Worm (Caenorhabditis elegans) whole organism, young adult: ENCODE results near the gene F14F9.6.

Experiments used
- B0019.2 ChIP-seq: fragments of 200-800 bp; sonication (Bioruptor generic); conservative IDR thresholded peaks from 2 replicates; pipeline ENCODE4 v1.3.6; 2022; ENCODE audit warnings: missing genetic modification reagents, missing genetic modification characterization, missing compliant biosample characterization
- C17E4.6 ChIP-seq: fragments of 200-800 bp; sonication (Bioruptor generic); IDR thresholded peaks from 2 replicates; pipeline ENCODE4 v1.3.6; 2022; ENCODE audit warnings: missing genetic modification reagents, missing genetic modification characterization, missing compliant biosample characterization
- D2030.7 ChIP-seq: fragments of 200-800 bp; sonication (Bioruptor generic); IDR thresholded peaks from 2 replicates; pipeline ENCODE4 v1.3.6; 2022; ENCODE audit warnings: missing genetic modification reagents, missing genetic modification characterization, missing compliant biosample characterization
- F10E7.11 ChIP-seq: sonication (generic microtip); optimal IDR thresholded peaks from 2 replicates; lab custom pipeline; 2017; ENCODE audit warnings: mild to moderate bottlenecking, missing genetic modification characterization, moderate library complexity, missing compliant biosample characterization
- F23B12.7 ChIP-seq: sonication (generic microtip); optimal IDR thresholded peaks from 2 replicates; lab custom pipeline; 2017; ENCODE audit warnings: missing genetic modification characterization, mild to moderate bottlenecking, missing compliant biosample characterization, antibody characterized with exemption, moderate library complexity; ENCODE audit not compliant: insufficient read depth
- F49E8.2 ChIP-seq: sonication (generic microtip); optimal IDR thresholded peaks from 3 replicates; lab custom pipeline; 2017; ENCODE audit warnings: missing genetic modification characterization, mild to moderate bottlenecking, missing compliant biosample characterization, antibody characterized with exemption, moderate library complexity; ENCODE audit not compliant: insufficient read depth
- F57C9.4 ChIP-seq: sonication (generic microtip); optimal IDR thresholded peaks from 2 replicates; lab custom pipeline; 2017; ENCODE audit warnings: mild to moderate bottlenecking, missing genetic modification characterization, missing compliant biosample characterization
- K12H6.12 ChIP-seq: fragments of 200-800 bp; sonication (Bioruptor generic); optimal IDR thresholded peaks from 2 replicates; lab custom pipeline; 2018; ENCODE audit warnings: mild to moderate bottlenecking, missing genetic modification characterization, missing compliant biosample characterization
- Y53F4B.3 ChIP-seq: fragments of 200-800 bp; sonication (Bioruptor generic); IDR thresholded peaks from 2 replicates; pipeline ENCODE4 v1.3.6; 2022; ENCODE audit warnings: missing genetic modification reagents, missing genetic modification characterization, missing compliant biosample characterization
- Y67H2A.10 ChIP-seq: fragments of 200-800 bp; sonication (Bioruptor generic); conservative IDR thresholded peaks from 2 replicates; pipeline ENCODE4 v1.3.6; 2022; ENCODE audit warnings: missing genetic modification reagents, missing genetic modification characterization, missing compliant biosample characterization
- Y79H2A.3 ChIP-seq: fragments of 200-800 bp; sonication (Bioruptor generic); conservative IDR thresholded peaks from 2 replicates; pipeline ENCODE4 v1.3.6; 2022; ENCODE audit warnings: missing genetic modification reagents, missing genetic modification characterization, missing compliant biosample characterization
- aptf-2 ChIP-seq: fragments of 200-800 bp; sonication (Bioruptor generic); conservative IDR thresholded peaks from 2 replicates; pipeline ENCODE4 v1.3.6; 2022; ENCODE audit warnings: missing genetic modification reagents, missing genetic modification characterization, missing compliant biosample characterization
- attf-3 ChIP-seq: fragments of 200-800 bp; sonication (Bioruptor generic); conservative IDR thresholded peaks from 2 replicates; pipeline ENCODE4 v1.3.6; 2022; ENCODE audit warnings: missing genetic modification reagents, missing genetic modification characterization, missing compliant biosample characterization
- bed-2 ChIP-seq: fragments of 200-800 bp; sonication (Bioruptor generic); IDR thresholded peaks from 2 replicates; pipeline ENCODE4 v1.3.6; 2022; ENCODE audit warnings: missing genetic modification reagents, missing genetic modification characterization, missing compliant biosample characterization
- ccch-3 ChIP-seq: fragments of 200-800 bp; sonication (Bioruptor generic); optimal IDR thresholded peaks from 2 replicates; lab custom pipeline; 2018; ENCODE audit warnings: mild to moderate bottlenecking, missing genetic modification characterization, missing compliant biosample characterization
- cebp-1 ChIP-seq, 2 experiments: fragments of 200-800 bp in 1 of 2; sonication (Bioruptor generic) in 1 of 2; sonication (generic microtip) in 1 of 2; IDR thresholded peaks in 1 of 2; optimal IDR thresholded peaks in 1 of 2; 2 replicates each; pipeline versions ENCODE4 v1.3.6 to Lab custom; 2017 to 2022; ENCODE audit warnings: missing compliant biosample characterization in 2 of 2, missing genetic modification characterization in 2 of 2, mild to moderate bottlenecking in 1 of 2, missing genetic modification reagents in 1 of 2, moderate library complexity in 1 of 2
- die-1 ChIP-seq: sonication (generic microtip); optimal IDR thresholded peaks from 2 replicates; lab custom pipeline; 2016; ENCODE audit warnings: missing genotype, mild to moderate bottlenecking, missing genetic modification characterization, missing compliant biosample characterization
- dpff-1 ChIP-seq: sonication (generic microtip); optimal IDR thresholded peaks from 2 replicates; lab custom pipeline; 2017; ENCODE audit warnings: mild to moderate bottlenecking, missing genetic modification characterization, missing compliant biosample characterization
- ets-4 ChIP-seq: fragments of 200-800 bp; sonication (Bioruptor generic); optimal IDR thresholded peaks from 2 replicates; lab custom pipeline; 2018; ENCODE audit warnings: mild to moderate bottlenecking, missing genetic modification characterization, missing compliant biosample characterization
- fkh-3 ChIP-seq: sonication (generic microtip); optimal IDR thresholded peaks from 2 replicates; lab custom pipeline; 2016; ENCODE audit warnings: mild to moderate bottlenecking, missing genetic modification characterization, missing compliant biosample characterization
- gei-17 ChIP-seq: fragments of 200-800 bp; sonication (Bioruptor generic); optimal IDR thresholded peaks from 2 replicates; lab custom pipeline; 2018; ENCODE audit warnings: mild to moderate bottlenecking, missing genetic modification characterization, missing compliant biosample characterization
- him-1 ChIP-seq: sonication (generic microtip); optimal IDR thresholded peaks from 2 replicates; lab custom pipeline; 2016; ENCODE audit warnings: missing genotype, missing genetic modification reagents, missing genetic modification characterization, missing compliant biosample characterization
- lag-1 ChIP-seq: fragments of 200-800 bp; sonication (Bioruptor generic); IDR thresholded peaks from 2 replicates; pipeline ENCODE4 v1.3.6; 2022; ENCODE audit warnings: missing genetic modification reagents, missing genetic modification characterization, missing compliant biosample characterization
- lin-40 ChIP-seq: sonication (generic microtip); optimal IDR thresholded peaks from 2 replicates; lab custom pipeline; 2016; ENCODE audit warnings: missing genetic modification characterization, mild to moderate bottlenecking, missing compliant biosample characterization, missing genotype, missing genetic modification reagents
- madf-10 ChIP-seq: sonication (generic microtip); optimal IDR thresholded peaks from 2 replicates; lab custom pipeline; 2016; ENCODE audit warnings: mild to moderate bottlenecking, missing genetic modification characterization, missing compliant biosample characterization
- mxl-1 ChIP-seq: sonication (generic microtip); optimal IDR thresholded peaks from 2 replicates; lab custom pipeline; 2016; ENCODE audit warnings: missing genetic modification characterization, missing compliant biosample characterization
- nfya-2 ChIP-seq: fragments of 200-800 bp; sonication (Bioruptor generic); IDR thresholded peaks from 2 replicates; pipeline ENCODE4 v1.3.6; 2022; ENCODE audit warnings: missing genetic modification reagents, missing genetic modification characterization, missing compliant biosample characterization
- nfyb-1 ChIP-seq: fragments of 200-800 bp; sonication (Bioruptor generic); IDR thresholded peaks from 2 replicates; pipeline ENCODE4 v1.3.6; 2022; ENCODE audit warnings: missing genetic modification reagents, missing genetic modification characterization, missing compliant biosample characterization
- nhr-179 ChIP-seq: sonication (generic microtip); optimal IDR thresholded peaks from 2 replicates; lab custom pipeline; 2016; ENCODE audit warnings: mild to moderate bottlenecking, missing genetic modification characterization, missing compliant biosample characterization
- pbrm-1 ChIP-seq: fragments of 200-800 bp; sonication (Bioruptor generic); IDR thresholded peaks from 2 replicates; pipeline ENCODE4 v1.3.6; 2022; ENCODE audit warnings: missing genetic modification reagents, missing genetic modification characterization, missing compliant biosample characterization
- rcor-1 ChIP-seq: fragments of 200-800 bp; sonication (Bioruptor generic); IDR thresholded peaks from 2 replicates; pipeline ENCODE4 v1.3.6; 2022; ENCODE audit warnings: missing genetic modification reagents, missing genetic modification characterization, missing compliant biosample characterization
- sdz-38 ChIP-seq: sonication (generic microtip); optimal IDR thresholded peaks from 2 replicates; lab custom pipeline; 2016; ENCODE audit warnings: missing genotype, missing genetic modification characterization, missing compliant biosample characterization
- sea-2 ChIP-seq: fragments of 200-800 bp; sonication (Bioruptor generic); IDR thresholded peaks from 2 replicates; pipeline ENCODE4 v1.3.6; 2022; ENCODE audit warnings: missing genetic modification characterization, missing compliant biosample characterization
- snpc-1.1 ChIP-seq: sonication (generic microtip); optimal IDR thresholded peaks from 2 replicates; lab custom pipeline; 2017; ENCODE audit warnings: missing genetic modification characterization, mild to moderate bottlenecking, missing compliant biosample characterization, antibody characterized with exemption, moderate library complexity, missing genotype, missing genetic modification reagents; ENCODE audit not compliant: insufficient read depth
- snpc-3.4 ChIP-seq: sonication (generic microtip); optimal IDR thresholded peaks from 2 replicates; lab custom pipeline; 2017; ENCODE audit warnings: missing genetic modification characterization, mild to moderate bottlenecking, missing compliant biosample characterization, antibody characterized with exemption, moderate library complexity, missing genotype, missing genetic modification reagents
- tbp1 ChIP-seq: fragments of 200-800 bp; sonication (Bioruptor generic); optimal IDR thresholded peaks from 2 replicates; lab custom pipeline; 2018; ENCODE audit warnings: mild to moderate bottlenecking, missing genetic modification characterization, missing compliant biosample characterization
- tlf-1 ChIP-seq: fragments of 200-800 bp; sonication (Bioruptor generic); optimal IDR thresholded peaks from 2 replicates; lab custom pipeline; 2018; ENCODE audit warnings: mild to moderate bottlenecking, missing genetic modification characterization, missing compliant biosample characterization
- unc-130 ChIP-seq: sonication (generic microtip); optimal IDR thresholded peaks from 2 replicates; lab custom pipeline; 2016; ENCODE audit warnings: missing genetic modification reagents, missing genetic modification characterization, missing compliant biosample characterization
- unc-62 ChIP-seq: fragments of 150-350 bp; optimal IDR thresholded peaks from 2 replicates; lab custom pipeline; 2014; ENCODE audit warnings: missing biosample characterization, missing genetic modification reagents, missing genetic modification characterization
- zfh-2 ChIP-seq: fragments of 200-800 bp; sonication (Bioruptor generic); conservative IDR thresholded peaks from 2 replicates; pipeline ENCODE4 v1.3.6; 2022; ENCODE audit warnings: missing genetic modification reagents, missing genetic modification characterization, missing compliant biosample characterization
- zim-3 ChIP-seq: sonication (generic microtip); optimal IDR thresholded peaks from 2 replicates; lab custom pipeline; 2017; ENCODE audit warnings: mild to moderate bottlenecking, missing genetic modification characterization, moderate library complexity, missing compliant biosample characterization
- ztf-18 ChIP-seq: sonication (generic microtip); optimal IDR thresholded peaks from 2 replicates; lab custom pipeline; 2016; ENCODE audit warnings: missing genotype, mild to moderate bottlenecking, missing genetic modification characterization, missing compliant biosample characterization
- ztf-28 ChIP-seq: fragments of 200-800 bp; sonication (Bioruptor generic); IDR thresholded peaks from 2 replicates; pipeline ENCODE4 v1.3.6; 2022; ENCODE audit warnings: missing genetic modification reagents, missing genetic modification characterization, missing compliant biosample characterization
- ztf-3 ChIP-seq: fragments of 200-800 bp; sonication (Bioruptor generic); optimal IDR thresholded peaks from 2 replicates; lab custom pipeline; 2018; ENCODE audit warnings: mild to moderate bottlenecking, missing genetic modification characterization, missing compliant biosample characterization

F14F9.6 gene

DNA sequence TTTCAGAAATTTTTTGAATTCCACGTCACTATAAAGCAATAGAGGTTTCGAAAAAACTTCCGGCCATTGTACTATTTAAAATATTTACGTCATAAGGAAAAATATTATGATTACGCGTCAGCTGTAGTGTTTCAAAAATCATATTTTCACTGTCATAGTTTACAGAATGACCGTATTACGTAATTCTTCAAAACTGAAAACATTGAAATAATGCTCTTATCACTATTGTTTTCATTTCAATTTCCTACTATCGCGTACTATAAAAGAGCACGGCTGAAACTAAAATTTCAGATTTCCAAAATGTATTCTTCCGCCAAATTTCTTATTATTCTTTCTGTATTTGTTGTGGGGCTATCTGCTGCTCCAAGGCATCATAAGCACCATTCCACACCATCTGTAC is 1.8 kb downstream of the F14F9.6 start, which contains the start of gene F14F9.2:
Gene F14F9.2 (plus strand): TSS at position 301 of the 400 bp plus-strand sequence.
- TF ChIP-seq ztf-28 (GFP tag; lab: Robert Waterston, UW), result no peak
- TF ChIP-seq aptf-2, result no peak
- TF ChIP-seq cebp-1 (GFP tag; IDR thresholded peaks at IDR 0.05; lab: Robert Waterston, UW), result no peak
- no peak for TF ChIP-seq cebp-1 (tag; optimal IDR thresholded peaks at IDR 0.05; lab: Kevin White, UChicago)
- no peak for TF ChIP-seq tlf-1
- no peak for TF ChIP-seq pbrm-1 (GFP tag; lab: Robert Waterston, UW)
- TF ChIP-seq nfyb-1 (GFP tag; lab: Robert Waterston, UW), result no peak
- no peak for TF ChIP-seq Y67H2A.10
- no peak for TF ChIP-seq Y53F4B.3 (GFP tag; lab: Robert Waterston, UW)
- TF ChIP-seq bed-2 (GFP tag; lab: Robert Waterston, UW), result no peak
- TF ChIP-seq attf-3 (GFP tag; lab: Robert Waterston, UW), result no peak
- TF ChIP-seq B0019.2 (GFP tag; lab: Robert Waterston, UW), result no peak
- TF ChIP-seq him-1 (tag; lab: Kevin White, UChicago), result no peak
- TF ChIP-seq K12H6.12 (tag; lab: Kevin White, UChicago), result no peak
- no peak for TF ChIP-seq unc-130
- TF ChIP-seq snpc-3.4 (tag; lab: Kevin White, UChicago), result no peak
- no peak for TF ChIP-seq die-1
- no peak for TF ChIP-seq ztf-3 (GFP tag; lab: Kevin White, UChicago)
- TF ChIP-seq sea-2 (GFP tag; lab: Robert Waterston, UW), result no peak

DNA sequence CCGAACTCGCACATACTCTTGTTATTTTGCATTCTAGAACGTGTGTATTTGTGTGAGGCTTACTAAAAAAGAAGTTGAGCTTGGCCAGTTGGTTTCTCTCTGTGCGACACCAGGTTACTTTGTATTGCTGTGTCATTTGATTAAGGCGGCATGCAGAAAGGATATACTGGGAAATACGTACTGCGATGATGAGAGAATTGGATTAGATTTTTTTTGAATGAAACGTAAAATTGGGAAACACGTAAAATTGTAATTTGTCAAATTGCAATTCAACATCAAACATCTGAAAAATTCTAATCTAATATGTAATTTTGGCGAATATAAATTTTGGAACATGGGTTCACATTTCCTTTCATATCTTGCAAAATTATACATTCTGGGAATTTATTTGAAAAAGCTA is 2.5 kb downstream of the F14F9.6 start, which contains the start of gene srh-129:
Gene srh-129 (minus strand): TSS at position 101 of the 400 bp plus-strand sequence.
- TF ChIP-seq tbp1 (GFP tag; lab: Kevin White, UChicago) (no peak), dpff-1 (tag; lab: Kevin White, UChicago) (no peak), him-1 (tag; lab: Kevin White, UChicago) (no peak), mxl-1 (tag; lab: Kevin White, UChicago) (no peak), nfya-2 (GFP tag; lab: Robert Waterston, UW) (no peak), D2030.7 (GFP tag; lab: Robert Waterston, UW) (no peak), Y67H2A.10 (no peak), fkh-3 (tag; lab: Kevin White, UChicago) (no peak), snpc-1.1 (no peak), madf-10 (no peak), F49E8.2 (tag; lab: Kevin White, UChicago) (no peak), ets-4 (GFP tag; lab: Kevin White, UChicago) (no peak), ztf-18 (tag; lab: Kevin White, UChicago) (no peak)

DNA sequence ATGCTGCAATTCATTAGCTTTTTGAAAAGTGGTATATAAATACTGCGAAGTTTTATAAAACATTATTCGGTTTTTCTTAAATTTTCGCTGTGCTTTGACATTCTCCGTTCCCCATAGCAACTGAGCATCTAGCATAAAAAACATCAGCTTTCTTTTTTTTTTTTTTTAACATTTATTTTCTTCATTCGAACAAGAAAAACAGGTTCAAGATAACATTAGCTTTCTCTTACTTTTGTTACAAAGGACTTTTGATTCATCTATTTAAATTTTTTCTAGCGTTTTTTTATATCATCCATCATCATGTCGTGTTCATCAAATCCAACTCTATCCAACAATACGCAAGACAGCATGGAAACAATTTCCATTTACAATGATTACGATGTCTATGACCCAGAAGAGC is 8.4 kb downstream of the F14F9.6 start, which contains the start of gene F14F9.3:
Gene F14F9.3 (plus strand): TSS at position 301 of the 400 bp plus-strand sequence.
- no peak for TF ChIP-seq nhr-179

DNA sequence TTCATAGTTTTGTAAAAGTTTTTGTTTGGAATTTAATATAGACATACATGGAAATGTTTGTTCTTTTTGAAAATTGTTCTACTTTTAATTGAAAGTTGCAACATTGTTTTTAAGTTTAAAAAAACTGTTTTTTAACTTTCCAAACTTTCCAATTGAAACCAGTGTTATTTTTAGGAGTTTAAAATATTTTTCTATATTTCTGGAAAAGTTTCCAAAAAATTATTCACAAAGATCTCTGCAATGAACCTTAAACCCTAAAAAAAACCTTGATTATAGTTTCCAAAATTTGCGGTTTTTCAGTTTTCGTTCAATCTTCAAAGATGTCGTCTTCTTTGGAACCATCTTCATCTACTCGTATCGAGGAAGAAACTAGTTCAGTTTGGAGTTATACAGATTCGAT is 13.9 kb downstream of the F14F9.6 start, which contains the start of gene F14F9.4:
Gene F14F9.4 (plus strand): TSS at position 301 of the 400 bp plus-strand sequence.
- TF ChIP-seq rcor-1 (GFP tag; lab: Robert Waterston, UW), result no peak
- TF ChIP-seq Y79H2A.3, result no peak
- no peak for TF ChIP-seq gei-17 (GFP tag; lab: Kevin White, UChicago)
- TF ChIP-seq sdz-38 (tag; lab: Kevin White, UChicago), result no peak
- TF ChIP-seq F57C9.4 (tag; lab: Kevin White, UChicago), result no peak
- no peak for TF ChIP-seq unc-62 (GFP tag; lab: Kevin White, UChicago)
- no peak for TF ChIP-seq lin-40
- no peak for TF ChIP-seq F10E7.11 (tag; lab: Kevin White, UChicago)
- no peak for TF ChIP-seq F23B12.7 (tag; lab: Kevin White, UChicago)
- TF ChIP-seq ets-4 (GFP tag; lab: Kevin White, UChicago), result no peak
- TF ChIP-seq zim-3 (tag; lab: Kevin White, UChicago), result no peak
- no peak for TF ChIP-seq C17E4.6 (GFP tag; lab: Robert Waterston, UW)
- no peak for TF ChIP-seq zfh-2 (GFP tag; lab: Robert Waterston, UW)
- no peak for TF ChIP-seq ccch-3 (GFP tag; lab: Kevin White, UChicago)
- TF ChIP-seq lag-1 (GFP tag; lab: Robert Waterston, UW), result no peak
- no peak for TF ChIP-seq attf-3 (GFP tag; lab: Robert Waterston, UW)
- no peak for TF ChIP-seq cebp-1 (GFP tag; IDR thresholded peaks at IDR 0.05; lab: Robert Waterston, UW)
- no peak for TF ChIP-seq cebp-1 (tag; optimal IDR thresholded peaks at IDR 0.05; lab: Kevin White, UChicago)
- no peak for TF ChIP-seq ztf-3 (GFP tag; lab: Kevin White, UChicago)
